Fruit fly (Drosophila melanogaster) whole organism, pupa: Measurements from ENCODE around the gene kirre.

ENCODE experiments used
- CG12605 ChIP-seq: fragments of 200-800 bp; sonication (Bioruptor generic); IDR thresholded peaks from 2 replicates; pipeline ENCODE4 v1.3.6; 2022; ENCODE audit warnings: missing biosample characterization, missing genetic modification characterization
- CG13204 ChIP-seq: fragments of 200-800 bp; sonication (Bioruptor generic); optimal IDR thresholded peaks from 2 replicates; lab custom pipeline; 2018; ENCODE audit warnings: missing biosample characterization, mild to moderate bottlenecking, missing genetic modification characterization, moderate library complexity
- CG32121 ChIP-seq: fragments of 200-800 bp; sonication (Bioruptor generic); IDR thresholded peaks from 2 replicates; pipeline ENCODE4 v1.3.6; 2022; ENCODE audit warnings: missing biosample characterization, missing genetic modification characterization
- CG8301 ChIP-seq: fragments of 200-800 bp; sonication (Bioruptor generic); optimal IDR thresholded peaks from 2 replicates; lab custom pipeline; 2018; ENCODE audit warnings: missing biosample characterization, mild to moderate bottlenecking, missing genetic modification characterization
- EcR ChIP-seq: fragments of 200-800 bp; sonication (Bioruptor generic); optimal IDR thresholded peaks from 3 replicates; lab custom pipeline; 2019; ENCODE audit warnings: missing biosample characterization, missing genetic modification characterization, mild to moderate bottlenecking, moderate library complexity, missing genetic modification reagents
- Pif1B ChIP-seq: fragments of 200-800 bp; sonication (Bioruptor generic); optimal IDR thresholded peaks from 3 replicates; lab custom pipeline; 2016; ENCODE audit warnings: missing biosample characterization, missing genetic modification characterization
- Snoo ChIP-seq: fragments of 200-800 bp; sonication (Bioruptor generic); optimal IDR thresholded peaks from 3 replicates; lab custom pipeline; 2017; ENCODE audit warnings: missing biosample characterization, mild to moderate bottlenecking, missing genetic modification characterization, inconsistent platforms
- gl ChIP-seq: fragments of 200-800 bp; sonication (Bioruptor generic); optimal IDR thresholded peaks from 2 replicates; lab custom pipeline; 2018; ENCODE audit warnings: missing biosample characterization, mild to moderate bottlenecking, missing genetic modification characterization
- rn ChIP-seq: fragments of 200-800 bp; sonication (Bioruptor generic); IDR thresholded peaks from 2 replicates; pipeline ENCODE4 v1.3.6; 2022; ENCODE audit warnings: missing biosample characterization, missing genetic modification characterization

- TF ChIP-seq CG32121 (GFP tag; lab: Robert Waterston, UW): no peak
- no peak for TF ChIP-seq rn (GFP tag; lab: Robert Waterston, UW)
- TF ChIP-seq CG13204: no peak
- TF ChIP-seq Snoo: no peak
- TF ChIP-seq CG8301 (tag; lab: Kevin White, UChicago): no peak
- no peak for TF ChIP-seq CG12605
- no peak for TF ChIP-seq Pif1B (GFP tag; lab: Kevin White, UChicago)
- no peak for TF ChIP-seq EcR (GFP tag; lab: Kevin White, UChicago)
- TF ChIP-seq gl (tag; lab: Kevin White, UChicago): no peak
Observed at dm6 chrX:3123626-3124025, 383.4 kb downstream of the kirre start.
